Fruit fly (Drosophila melanogaster): ENCODE measurements around the gene nerfin-2.

The nerfin-2 gene

DNA sequence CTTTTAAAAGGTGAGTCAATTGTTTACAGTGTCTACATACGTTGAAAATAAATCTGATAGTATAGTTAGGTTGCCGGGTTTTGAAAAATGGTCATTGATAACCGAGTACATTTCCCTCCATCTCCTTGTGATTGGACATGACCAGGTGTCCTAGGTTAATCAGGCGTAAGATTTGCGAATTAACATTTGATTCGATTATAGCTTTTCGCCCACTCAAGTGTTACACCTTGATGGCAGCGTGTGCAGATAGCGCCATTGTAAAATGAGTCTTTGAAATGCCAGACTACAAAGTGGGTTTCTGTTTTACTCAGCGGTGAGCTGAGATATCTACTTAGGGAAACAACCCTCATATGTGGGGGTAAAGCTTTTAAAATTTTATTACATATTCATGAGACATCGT, 15.9 kb upstream of the nerfin-2 start:
- TF ChIP-seq CG6163 (GFP tag; IDR thresholded peaks at IDR 0.05) (no peak), vri (GFP tag; optimal IDR thresholded peaks at IDR 0.05) (peak; percentile 53)

DNA sequence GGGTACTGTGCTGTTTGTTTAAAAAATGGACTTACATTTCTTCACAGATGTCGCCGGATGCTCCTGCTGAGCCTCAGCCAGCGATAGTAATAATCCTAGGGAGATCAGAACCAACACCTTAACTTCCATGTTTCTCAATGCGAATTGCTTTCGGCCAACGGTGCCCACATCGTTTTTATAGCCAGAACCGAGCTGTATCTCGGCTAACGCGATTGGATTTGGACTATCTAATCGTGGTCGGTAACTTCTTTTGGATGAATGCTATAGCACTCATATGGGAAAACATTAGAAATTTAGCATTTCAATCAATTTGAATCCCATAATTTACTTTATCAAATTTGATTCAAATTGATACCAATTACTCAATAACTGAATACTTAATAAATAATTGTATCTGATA, 15.0 kb upstream of the nerfin-2 start, which contains the start of gene Npc2d:
Gene Npc2d (minus strand): TSS at position 133 of the 400 bp plus-strand sequence.
- no peak for TF ChIP-seq CG6854 (GFP tag; optimal IDR thresholded peaks at IDR 0.05)
- no peak for TF ChIP-seq dac (GFP tag; optimal IDR thresholded peaks at IDR 0.05)
- no peak for TF ChIP-seq Eip78C (GFP tag)
- TF ChIP-seq fkh (GFP tag; optimal IDR thresholded peaks at IDR 0.05) = no peak
- no peak for TF ChIP-seq Sox15 (GFP tag; optimal IDR thresholded peaks at IDR 0.05)

DNA sequence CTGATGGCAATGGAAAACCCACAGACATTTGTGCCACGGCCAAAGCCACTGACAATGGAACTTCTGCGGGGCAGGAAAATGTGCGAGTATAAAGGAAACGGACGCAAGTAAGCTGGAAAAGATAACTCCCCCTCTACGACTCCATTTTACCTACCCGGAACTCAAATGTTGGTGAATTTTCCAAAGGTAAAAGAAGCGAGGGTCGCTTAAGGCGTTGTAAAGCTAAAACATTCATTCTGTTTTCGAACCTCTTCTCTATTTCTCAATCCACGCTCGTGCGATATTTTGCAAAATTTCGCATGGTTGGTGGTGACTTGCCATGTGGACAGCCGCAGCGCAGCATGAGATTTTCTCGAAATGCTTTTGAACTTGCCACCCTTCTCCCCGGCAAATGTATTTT, 14.3 kb upstream of the nerfin-2 start:
- TF ChIP-seq esn (GFP tag; optimal IDR thresholded peaks at IDR 0.05) (no peak), net (GFP tag; optimal IDR thresholded peaks at IDR 0.05) (no peak), CG8119 (GFP tag; IDR thresholded peaks at IDR 0.05) (no peak), CG11294 (GFP tag; IDR thresholded peaks at IDR 0.05) (no peak), cyc (GFP tag; optimal IDR thresholded peaks at IDR 0.05) (no peak), CG6276 (GFP tag; optimal IDR thresholded peaks at IDR 0.05) (no peak), CG3032 (tag; optimal IDR thresholded peaks at IDR 0.05) (no peak), CG10631 (GFP tag; optimal IDR thresholded peaks at IDR 0.05) (no peak), salr (GFP tag; optimal IDR thresholded peaks at IDR 0.05) (no peak), dsx (GFP tag; optimal IDR thresholded peaks at IDR 0.05; ENCODE audit: poor library complexity, severe bottlenecking) (no peak), Ets96B (tag; optimal IDR thresholded peaks at IDR 0.05) (no peak), Sox15 (GFP tag; optimal IDR thresholded peaks at IDR 0.05) (no peak), Eip75B (GFP tag; optimal IDR thresholded peaks at IDR 0.05) (no peak)

DNA sequence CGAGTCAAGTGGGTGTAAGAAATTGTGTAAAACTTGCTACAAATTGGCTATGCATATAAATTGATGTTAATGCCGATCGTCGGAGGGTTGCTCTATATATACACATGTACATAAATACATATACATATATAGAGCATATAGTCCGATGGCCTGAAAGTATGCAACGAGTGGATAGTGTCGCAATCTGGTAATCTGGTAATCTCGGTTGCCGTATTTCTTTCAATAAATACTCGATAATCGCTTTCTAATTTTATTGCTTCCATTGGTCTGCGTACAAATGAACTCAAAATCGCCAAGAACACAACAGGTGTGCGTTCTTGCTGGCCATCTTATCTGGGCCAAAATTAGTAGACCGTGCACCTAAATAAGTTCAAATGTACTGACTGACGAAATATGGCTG, 11.6 kb upstream of the nerfin-2 start:
- TF ChIP-seq vri (GFP tag; optimal IDR thresholded peaks at IDR 0.05) (peak; percentile 27), ss (GFP tag; optimal IDR thresholded peaks at IDR 0.05) (no peak)

- TF ChIP-seq fkh (GFP tag; optimal IDR thresholded peaks at IDR 0.05) (no peak), vri (GFP tag; optimal IDR thresholded peaks at IDR 0.05) (no peak), Lpt (GFP tag; optimal IDR thresholded peaks at IDR 0.05) (no peak), Eip93F (GFP tag; optimal IDR thresholded peaks at IDR 0.05) (no peak), topi (GFP tag; optimal IDR thresholded peaks at IDR 0.05) (no peak), CG11294 (GFP tag; IDR thresholded peaks at IDR 0.05) (no peak), OdsH (GFP tag; optimal IDR thresholded peaks at IDR 0.05) (no peak), CG10631 (GFP tag; optimal IDR thresholded peaks at IDR 0.05) (no peak), dsx (GFP tag; optimal IDR thresholded peaks at IDR 0.05; ENCODE audit: poor library complexity, severe bottlenecking) (no peak), CG6163 (GFP tag; IDR thresholded peaks at IDR 0.05) (no peak), Sox15 (GFP tag; optimal IDR thresholded peaks at IDR 0.05) (no peak), achi (GFP tag; optimal IDR thresholded peaks at IDR 0.05) (no peak), CG4318 (GFP tag; optimal IDR thresholded peaks at IDR 0.05) (no peak)
Measured at dm6 chr3R:10059952-10060351, 11.0 kb upstream of the nerfin-2 start, which contains the start of gene Npc2c. TSS of gene Npc2c (plus strand) at chr3R:10060252.

DNA sequence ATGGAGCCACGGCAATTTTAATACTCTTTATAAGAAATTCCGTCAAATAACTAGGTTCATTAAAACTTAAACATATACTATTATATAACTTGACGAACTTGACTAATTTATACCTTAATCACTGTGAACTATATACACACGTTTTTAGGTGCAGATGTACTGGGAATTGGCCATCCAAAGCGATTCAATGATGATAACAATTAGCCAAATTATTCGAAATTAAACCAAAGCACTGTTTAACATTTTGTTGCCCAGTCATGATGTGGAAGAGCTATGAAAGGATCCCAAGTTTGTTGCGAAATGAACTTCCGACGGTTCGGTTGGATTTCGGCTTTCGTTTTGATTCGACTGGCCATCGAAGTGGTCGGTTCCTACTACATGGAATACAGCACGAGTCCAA, 8.6 kb upstream of the nerfin-2 start, which contains the start of gene CG33630:
Gene CG33630 (plus strand): TSS at position 301 of the 400 bp plus-strand sequence.
- TF ChIP-seq net (GFP tag; optimal IDR thresholded peaks at IDR 0.05) (no peak), CG15336 (GFP tag; IDR thresholded peaks at IDR 0.05) (no peak), dsx (GFP tag; optimal IDR thresholded peaks at IDR 0.05; ENCODE audit: poor library complexity, severe bottlenecking) (no peak), CG9139 (GFP tag; optimal IDR thresholded peaks at IDR 0.05) (no peak), pdm3 (GFP tag; optimal IDR thresholded peaks at IDR 0.05) (no peak), acj6 (GFP tag; optimal IDR thresholded peaks at IDR 0.05) (no peak), fkh (GFP tag; optimal IDR thresholded peaks at IDR 0.05) (no peak), fd59A (GFP tag; optimal IDR thresholded peaks at IDR 0.05) (no peak), salr (GFP tag; optimal IDR thresholded peaks at IDR 0.05) (no peak), cyc (GFP tag; optimal IDR thresholded peaks at IDR 0.05) (no peak), CG8119 (GFP tag; IDR thresholded peaks at IDR 0.05) (no peak), Smox (GFP tag; optimal IDR thresholded peaks at IDR 0.05) (no peak), CG1621 (tag; optimal IDR thresholded peaks at IDR 0.05) (no peak)

Measured in whole organism, prepupa.